Worm (Caenorhabditis elegans) whole organism, L4 larva: ENCODE results near the gene pycr-1.

Experiments used
- ZK546.5 ChIP-seq, 2 experiments: sonication (generic microtip); optimal IDR thresholded peaks; 2 replicates each; lab custom pipeline; 2017; ENCODE audit warnings: missing biosample characterization in 2 of 2, missing genetic modification characterization in 2 of 2
- ama-1 ChIP-seq: fragments of 150-350 bp; optimal IDR thresholded peaks from 2 replicates; lab custom pipeline; 2014; ENCODE audit warnings: inconsistent platforms, mixed read lengths
- dve-1 ChIP-seq: sonication (generic microtip); optimal IDR thresholded peaks from 2 replicates; lab custom pipeline; 2017; ENCODE audit warnings: antibody characterized with exemption, mild to moderate bottlenecking, missing genetic modification characterization, missing compliant biosample characterization; ENCODE audit not compliant: insufficient read depth
- fkh-10 ChIP-seq: fragments of 150-350 bp; optimal IDR thresholded peaks from 2 replicates; lab custom pipeline; 2014; ENCODE audit warnings: missing biosample characterization, missing genetic modification reagents, missing genetic modification characterization
- nhr-102 ChIP-seq: sonication (generic microtip); optimal IDR thresholded peaks from 2 replicates; lab custom pipeline; 2016; ENCODE audit warnings: mild to moderate bottlenecking, missing genetic modification characterization, moderate library complexity, missing compliant biosample characterization
- nhr-25 ChIP-seq: sonication (generic microtip); optimal IDR thresholded peaks from 2 replicates; lab custom pipeline; 2017; ENCODE audit warnings: missing genetic modification characterization, mild to moderate bottlenecking, missing compliant biosample characterization, antibody characterized with exemption, moderate library complexity, borderline replicate concordance; ENCODE audit not compliant: insufficient read depth
- ztf-11 ChIP-seq: fragments of 150-350 bp; optimal IDR thresholded peaks from 2 replicates; lab custom pipeline; 2014; ENCODE audit warnings: missing biosample characterization, missing genetic modification characterization

DNA sequence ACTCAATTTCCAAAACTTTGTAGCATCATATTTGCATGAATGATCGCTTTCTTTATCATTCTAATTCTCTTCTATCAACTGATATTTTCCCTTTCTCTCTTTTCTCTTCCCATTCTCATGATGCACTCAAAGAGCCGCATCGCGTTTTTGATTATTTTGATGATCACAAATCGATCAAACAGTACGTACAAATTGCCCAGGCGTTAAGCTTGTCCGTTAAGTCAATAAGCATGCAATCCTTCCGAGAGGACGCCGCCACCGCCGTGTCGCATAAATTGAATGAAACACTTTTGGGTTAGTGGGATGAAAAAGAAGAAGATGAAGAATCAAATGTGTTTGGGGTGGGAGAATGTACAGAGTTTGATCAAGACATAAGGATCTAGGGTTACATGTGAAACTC is 35.0 kb downstream of the pycr-1 start:
- TF ChIP-seq ama-1 (no peak), nhr-25 (tag; lab: Kevin White, UChicago) (peak; percentile 12), dve-1 (tag; lab: Kevin White, UChicago) (peak; percentile 57), fkh-10 (GFP tag; lab: Kevin White, UChicago) (no peak), ztf-11 (no peak), nhr-102 (tag; lab: Kevin White, UChicago) (no peak), ZK546.5 (tag; optimal IDR thresholded peaks at IDR 0.05; lab: Kevin White, UChicago) (no peak)
